Worm (Caenorhabditis elegans): ENCODE results near the gene C03B1.10.

- no peak for TF ChIP-seq unc-39 (tag; optimal IDR thresholded peaks at IDR 0.05)
- no peak for TF ChIP-seq nhr-12 (tag; optimal IDR thresholded peaks at IDR 0.05)
- no peak for TF ChIP-seq fos-1 (tag; optimal IDR thresholded peaks at IDR 0.05)
- TF ChIP-seq unc-62 (GFP tag; optimal IDR thresholded peaks at IDR 0.05), result no peak
- TF ChIP-seq nhr-25 (tag; optimal IDR thresholded peaks at IDR 0.05), result no peak
- no peak for TF ChIP-seq mdl-1 (tag; optimal IDR thresholded peaks at IDR 0.05)
- no peak for TF ChIP-seq nhr-11 (tag; optimal IDR thresholded peaks at IDR 0.05)
- no peak for TF ChIP-seq alr-1 (tag; optimal IDR thresholded peaks at IDR 0.05)
- no peak for TF ChIP-seq zag-1 (tag; optimal IDR thresholded peaks at IDR 0.05)
- TF ChIP-seq lin-13 (GFP tag; optimal IDR thresholded peaks at IDR 0.05), result no peak
- no peak for TF ChIP-seq lin-11 (tag; optimal IDR thresholded peaks at IDR 0.05)
- TF ChIP-seq elt-3 (tag; optimal IDR thresholded peaks at IDR 0.05), result no peak
These were observed 7.7 kb downstream of the C03B1.10 start, which contains the start of gene C03B1.6 for ce11 chrX:6350016-6350415.

All from whole organism, L2 larva.